Worm (Caenorhabditis elegans) whole organism, late embryonic: ENCODE measurements around the gene T22F3.11.

Source experiments
- C38D4.7 ChIP-seq: fragments of 200-800 bp; sonication (Bioruptor generic); optimal IDR thresholded peaks from 2 replicates; lab custom pipeline; 2018; ENCODE audit warnings: mild to moderate bottlenecking, missing genetic modification characterization, moderate library complexity, missing compliant biosample characterization
- T23F11.4 ChIP-seq: fragments of 200-800 bp; sonication (Bioruptor generic); optimal IDR thresholded peaks from 2 replicates; lab custom pipeline; 2018; ENCODE audit warnings: mild to moderate bottlenecking, missing genetic modification characterization, missing compliant biosample characterization
- Y22D7AL.16 ChIP-seq: sonication (generic microtip); optimal IDR thresholded peaks from 2 replicates; lab custom pipeline; 2016; ENCODE audit warnings: missing genetic modification characterization, missing compliant biosample characterization
- ahr-1 ChIP-seq: sonication (generic microtip); optimal IDR thresholded peaks from 2 replicates; lab custom pipeline; 2016; ENCODE audit warnings: missing genetic modification characterization, missing compliant biosample characterization
- ama-1 ChIP-seq: fragments of 150-350 bp; optimal IDR thresholded peaks from 2 replicates; lab custom pipeline; 2014
- ceh-19 ChIP-seq: fragments of 200-800 bp; sonication (Bioruptor generic); optimal IDR thresholded peaks from 2 replicates; lab custom pipeline; 2018; ENCODE audit warnings: mild to moderate bottlenecking, missing genetic modification characterization, missing compliant biosample characterization
- ceh-2 ChIP-seq: sonication (generic microtip); optimal IDR thresholded peaks from 2 replicates; lab custom pipeline; 2016; ENCODE audit warnings: missing genotype, missing genetic modification characterization, missing compliant biosample characterization
- ceh-34 ChIP-seq: sonication (generic microtip); optimal IDR thresholded peaks from 2 replicates; lab custom pipeline; 2016; ENCODE audit warnings: mild to moderate bottlenecking, missing genetic modification characterization, missing compliant biosample characterization
- ceh-48 ChIP-seq: sonication (generic microtip); optimal IDR thresholded peaks from 2 replicates; lab custom pipeline; 2016; ENCODE audit warnings: missing genetic modification characterization, inconsistent platforms, missing compliant biosample characterization
- ceh-6 ChIP-seq: fragments of 200-800 bp; sonication (Bioruptor generic); optimal IDR thresholded peaks from 2 replicates; lab custom pipeline; 2018; ENCODE audit warnings: mild to moderate bottlenecking, missing genetic modification characterization, missing compliant biosample characterization
- dmd-4 ChIP-seq: sonication (generic microtip); optimal IDR thresholded peaks from 2 replicates; lab custom pipeline; 2016; ENCODE audit warnings: borderline replicate concordance, missing genetic modification characterization, missing compliant biosample characterization
- dve-1 ChIP-seq: sonication (generic microtip); optimal IDR thresholded peaks from 2 replicates; lab custom pipeline; 2017; ENCODE audit warnings: antibody characterized with exemption, mild to moderate bottlenecking, missing genetic modification characterization, missing compliant biosample characterization
- elt-2 ChIP-seq: sonication (generic microtip); optimal IDR thresholded peaks from 2 replicates; lab custom pipeline; 2016; ENCODE audit warnings: missing genetic modification reagents, missing genetic modification characterization, missing compliant biosample characterization
- elt-4 ChIP-seq: sonication (generic microtip); optimal IDR thresholded peaks from 2 replicates; lab custom pipeline; 2016; ENCODE audit warnings: missing genetic modification characterization, missing compliant biosample characterization
- eyg-1 ChIP-seq: sonication (generic microtip); optimal IDR thresholded peaks from 2 replicates; lab custom pipeline; 2016; ENCODE audit warnings: missing genotype, missing genetic modification characterization, missing compliant biosample characterization
- fax-1 ChIP-seq: sonication (generic microtip); optimal IDR thresholded peaks from 2 replicates; lab custom pipeline; 2016; ENCODE audit warnings: missing genotype, missing genetic modification characterization, missing compliant biosample characterization
- fkh-6 ChIP-seq: sonication (generic microtip); optimal IDR thresholded peaks from 2 replicates; lab custom pipeline; 2016; ENCODE audit warnings: missing genetic modification characterization, missing compliant biosample characterization
- hlh-30 ChIP-seq: sonication (generic microtip); optimal IDR thresholded peaks from 2 replicates; lab custom pipeline; 2017; ENCODE audit warnings: antibody characterized with exemption, missing genetic modification characterization, missing compliant biosample characterization; ENCODE audit not compliant: insufficient read depth
- hlh-6 ChIP-seq: sonication (generic microtip); optimal IDR thresholded peaks from 2 replicates; lab custom pipeline; 2016; ENCODE audit warnings: missing genotype, missing genetic modification characterization, missing compliant biosample characterization
- lim-6 ChIP-seq: sonication (generic microtip); optimal IDR thresholded peaks from 2 replicates; lab custom pipeline; 2016; ENCODE audit warnings: missing genetic modification characterization, missing compliant biosample characterization
- mec-3 ChIP-seq: sonication (generic microtip); optimal IDR thresholded peaks from 2 replicates; lab custom pipeline; 2016; ENCODE audit warnings: borderline replicate concordance, missing genetic modification characterization, missing compliant biosample characterization
- nfya-1 ChIP-seq: sonication (generic microtip); optimal IDR thresholded peaks from 2 replicates; lab custom pipeline; 2017; ENCODE audit warnings: missing genetic modification characterization, mild to moderate bottlenecking, missing compliant biosample characterization, antibody characterized with exemption, moderate library complexity
- nhr-11 ChIP-seq: fragments of 150-350 bp; optimal IDR thresholded peaks from 2 replicates; lab custom pipeline; 2014; ENCODE audit warnings: missing biosample characterization, missing genetic modification characterization
- pat-9 ChIP-seq: fragments of 200-800 bp; sonication (Bioruptor generic); optimal IDR thresholded peaks from 2 replicates; lab custom pipeline; 2018; ENCODE audit warnings: mild to moderate bottlenecking, missing genetic modification characterization, moderate library complexity, missing compliant biosample characterization
- pha-2 ChIP-seq: sonication (generic microtip); optimal IDR thresholded peaks from 2 replicates; lab custom pipeline; 2017; ENCODE audit warnings: mild to moderate bottlenecking, missing genetic modification characterization, missing compliant biosample characterization
- pha-4 ChIP-seq: fragments of 150-350 bp; optimal IDR thresholded peaks from 2 replicates; lab custom pipeline; 2018; ENCODE audit warnings: missing biosample characterization, missing genetic modification reagents, missing genetic modification characterization
- rnt-1 ChIP-seq: sonication (generic microtip); optimal IDR thresholded peaks from 2 replicates; lab custom pipeline; 2016; ENCODE audit warnings: missing genetic modification characterization, missing compliant biosample characterization
- sox-4 ChIP-seq: sonication (generic microtip); optimal IDR thresholded peaks from 2 replicates; lab custom pipeline; 2017; ENCODE audit warnings: mild to moderate bottlenecking, missing genetic modification characterization, inconsistent platforms, missing compliant biosample characterization
- tbx-7 ChIP-seq: sonication (generic microtip); optimal IDR thresholded peaks from 2 replicates; lab custom pipeline; 2016; ENCODE audit warnings: missing genotype, missing genetic modification characterization, missing compliant biosample characterization
- unc-3 ChIP-seq, 2 experiments: fragments of 200-800 bp in 1 of 2; sonication (Bioruptor generic) in 1 of 2; sonication (generic microtip) in 1 of 2; conservative IDR thresholded peaks in 1 of 2; optimal IDR thresholded peaks in 1 of 2; 2 replicates each; pipeline versions ENCODE4 v1.3.6 to Lab custom; 2016 to 2022; ENCODE audit warnings: missing compliant biosample characterization in 2 of 2, missing genetic modification characterization in 2 of 2, missing genetic modification reagents in 1 of 2
- unc-42 ChIP-seq: sonication (generic microtip); optimal IDR thresholded peaks from 2 replicates; lab custom pipeline; 2016; ENCODE audit warnings: missing genotype, missing genetic modification characterization, missing compliant biosample characterization
- zip-5 ChIP-seq: sonication (generic microtip); optimal IDR thresholded peaks from 2 replicates; lab custom pipeline; 2016; ENCODE audit warnings: missing genetic modification characterization, missing compliant biosample characterization

Gene T22F3.11

ce11 chrV:3582671-3583070 is 31.7 kb downstream of the T22F3.11 start:
- TF ChIP-seq nhr-11 (tag; lab: Kevin White, UChicago) (no peak), ceh-48 (tag; lab: Kevin White, UChicago) (no peak), elt-2 (tag; lab: Kevin White, UChicago) (no peak), ama-1 (lab: Kevin White, UChicago) (no peak), pat-9 (tag; lab: Kevin White, UChicago) (no peak), Y22D7AL.16 (tag; lab: Kevin White, UChicago) (no peak), ceh-34 (no peak), C38D4.7 (GFP tag; lab: Kevin White, UChicago) (no peak), nfya-1 (tag; lab: Kevin White, UChicago) (no peak), dve-1 (no peak), rnt-1 (tag; lab: Kevin White, UChicago) (no peak), pha-4 (tag; lab: Kevin White, UChicago) (no peak), ceh-19 (GFP tag; lab: Kevin White, UChicago) (no peak), hlh-30 (tag; lab: Kevin White, UChicago) (no peak), T23F11.4 (GFP tag; lab: Kevin White, UChicago) (no peak), elt-4 (no peak), eyg-1 (tag; lab: Kevin White, UChicago) (no peak)

DNA sequence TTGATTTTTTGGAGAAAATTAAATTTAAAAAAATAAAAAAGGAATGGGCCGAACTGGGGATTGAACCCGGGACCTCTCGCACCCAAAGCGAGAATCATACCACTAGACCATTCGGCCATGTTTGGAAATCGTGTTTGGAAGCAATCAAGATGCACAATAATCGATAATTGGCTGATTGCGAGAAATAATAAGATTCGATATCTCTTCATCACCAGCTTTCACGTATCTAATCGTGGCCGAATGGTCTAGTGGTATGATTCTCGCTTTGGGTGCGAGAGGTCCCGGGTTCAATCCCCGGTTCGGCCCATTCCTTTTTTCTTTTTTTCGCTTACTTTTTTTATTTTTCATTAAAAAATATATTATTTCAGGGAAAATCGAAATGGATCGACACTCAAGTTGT is 32.3 kb downstream of the T22F3.11 start:
- TF ChIP-seq ceh-48 (tag; lab: Kevin White, UChicago), result no peak
- no peak for TF ChIP-seq unc-42 (tag; lab: Kevin White, UChicago)
- TF ChIP-seq pha-2 (tag; lab: Kevin White, UChicago), result no peak
- no peak for TF ChIP-seq sox-4

DNA sequence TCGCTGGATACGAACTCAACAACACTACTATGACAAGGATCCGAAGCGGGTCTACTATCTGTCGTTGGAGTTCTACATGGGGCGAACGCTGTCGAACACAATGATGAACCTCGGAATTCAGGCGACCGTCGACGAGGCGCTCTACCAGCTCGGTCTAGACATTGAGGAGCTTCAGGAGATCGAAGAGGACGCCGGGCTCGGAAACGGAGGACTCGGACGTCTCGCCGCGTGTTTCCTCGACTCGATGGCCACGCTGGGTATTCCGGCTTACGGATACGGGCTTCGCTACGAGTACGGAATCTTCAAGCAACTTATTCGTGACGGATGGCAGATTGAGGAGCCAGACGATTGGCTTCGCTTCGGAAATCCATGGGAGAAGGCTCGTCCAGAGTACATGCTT is 32.7 kb downstream of the T22F3.11 start:
- no peak for TF ChIP-seq zip-5
- TF ChIP-seq ahr-1, result no peak
- TF ChIP-seq sox-4, result no peak

ce11 chrV:3581034-3581433 is 33.3 kb downstream of the T22F3.11 start:
- TF ChIP-seq tbx-7 (tag; lab: Kevin White, UChicago) (no peak), ceh-2 (tag; lab: Kevin White, UChicago) (no peak), fax-1 (tag; lab: Kevin White, UChicago) (no peak), hlh-6 (tag; lab: Kevin White, UChicago) (no peak), ceh-19 (GFP tag; lab: Kevin White, UChicago) (no peak), hlh-30 (tag; lab: Kevin White, UChicago) (no peak), eyg-1 (tag; lab: Kevin White, UChicago) (no peak), dmd-4 (tag; lab: Kevin White, UChicago) (no peak), ceh-6 (GFP tag; lab: Kevin White, UChicago) (no peak), lim-6 (tag; lab: Kevin White, UChicago) (no peak), ama-1 (lab: Kevin White, UChicago) (no peak), mec-3 (tag; lab: Kevin White, UChicago) (no peak), C38D4.7 (GFP tag; lab: Kevin White, UChicago) (no peak), T23F11.4 (GFP tag; lab: Kevin White, UChicago) (no peak), unc-3 (GFP tag; conservative IDR thresholded peaks at IDR 0.05; lab: Robert Waterston, UW) (no peak), unc-3 (tag; optimal IDR thresholded peaks at IDR 0.05; lab: Kevin White, UChicago) (no peak), ceh-34 (no peak), fkh-6 (tag; lab: Kevin White, UChicago) (no peak), ceh-48 (tag; lab: Kevin White, UChicago) (no peak)

ce11 chrV:3580385-3580784 is 34.0 kb downstream of the T22F3.11 start:
- TF ChIP-seq C38D4.7 (GFP tag; lab: Kevin White, UChicago) (no peak), elt-2 (tag; lab: Kevin White, UChicago) (peak; percentile 88)
